Worm (Caenorhabditis elegans) whole organism, L2 larva: ENCODE results near the gene C04C3.14.

ENCODE experiments used
- ZK546.5 ChIP-seq: sonication (generic microtip); optimal IDR thresholded peaks from 2 replicates; lab custom pipeline; 2017; ENCODE audit warnings: missing biosample characterization, missing genetic modification characterization
- aly-2 ChIP-seq: fragments of 150-350 bp; optimal IDR thresholded peaks from 2 replicates; lab custom pipeline; 2014; ENCODE audit warnings: missing biosample characterization, missing genetic modification characterization
- ama-1 ChIP-seq: fragments of 150-350 bp; optimal IDR thresholded peaks from 2 replicates; lab custom pipeline; 2018; ENCODE audit warnings: inconsistent platforms
- ceh-16 ChIP-seq: fragments of 150-350 bp; optimal IDR thresholded peaks from 2 replicates; lab custom pipeline; 2014; ENCODE audit warnings: missing biosample characterization, missing genetic modification characterization
- elt-3 ChIP-seq: sonication (generic microtip); optimal IDR thresholded peaks from 2 replicates; lab custom pipeline; 2017; ENCODE audit warnings: missing biosample characterization, missing genetic modification characterization
- fos-1 ChIP-seq: fragments of 150-350 bp; optimal IDR thresholded peaks from 2 replicates; lab custom pipeline; 2014; ENCODE audit warnings: missing biosample characterization, missing genetic modification characterization
- lin-13 ChIP-seq: fragments of 150-350 bp; optimal IDR thresholded peaks from 2 replicates; lab custom pipeline; 2014; ENCODE audit warnings: missing biosample characterization, missing genetic modification reagents, missing genetic modification characterization
- mdl-1 ChIP-seq, 2 experiments: fragments of 150-350 bp in 1 of 2; sonication (generic microtip) in 1 of 2; optimal IDR thresholded peaks; 2 replicates each; lab custom pipeline; 2017; ENCODE audit warnings: missing biosample characterization in 2 of 2, missing genetic modification characterization in 2 of 2
- nhr-11 ChIP-seq: fragments of 150-350 bp; optimal IDR thresholded peaks from 2 replicates; lab custom pipeline; 2014; ENCODE audit warnings: missing biosample characterization, missing genetic modification characterization
- nhr-237 ChIP-seq: fragments of 150-350 bp; optimal IDR thresholded peaks from 2 replicates; lab custom pipeline; 2014; ENCODE audit warnings: missing biosample characterization, missing genetic modification characterization
- nhr-25 ChIP-seq: fragments of 150-350 bp; sonication (generic microtip); optimal IDR thresholded peaks from 3 replicates; lab custom pipeline; 2014; ENCODE audit warnings: missing biosample characterization, missing genetic modification characterization
- nhr-77 ChIP-seq: fragments of 150-350 bp; optimal IDR thresholded peaks from 2 replicates; lab custom pipeline; 2014; ENCODE audit warnings: missing biosample characterization, missing genetic modification characterization
- snpc-4 ChIP-seq: fragments of 150-350 bp; optimal IDR thresholded peaks from 2 replicates; lab custom pipeline; 2014; ENCODE audit warnings: missing biosample characterization, missing genetic modification characterization
- unc-62 ChIP-seq: fragments of 150-350 bp; optimal IDR thresholded peaks from 2 replicates; lab custom pipeline; 2014; ENCODE audit warnings: missing biosample characterization, missing genetic modification reagents, missing genetic modification characterization

DNA sequence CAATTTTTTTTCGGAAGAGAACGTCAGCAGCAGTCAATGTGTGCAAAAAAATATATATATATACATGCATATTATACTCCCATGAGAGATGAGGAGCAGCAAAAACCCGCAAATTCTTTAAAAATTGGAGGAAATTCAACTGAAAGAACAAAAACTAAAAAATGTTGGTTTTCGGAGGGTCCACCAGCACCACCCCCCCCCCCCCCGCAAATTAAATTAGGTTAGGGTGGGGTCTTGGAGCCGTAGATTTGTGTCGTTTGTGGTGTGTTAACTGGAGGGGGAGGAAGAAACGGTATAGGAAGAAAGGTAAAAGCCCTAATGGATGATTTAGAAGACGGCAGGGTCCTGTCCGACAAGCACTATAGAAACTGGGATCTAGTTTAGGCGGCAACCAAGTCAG lies 47.3 kb upstream of the C04C3.14 start:
- TF ChIP-seq ZK546.5 (tag; lab: Kevin White, UChicago) (no peak), fos-1 (tag; lab: Kevin White, UChicago) (no peak), nhr-11 (tag; lab: Kevin White, UChicago) (no peak), snpc-4 (no peak), elt-3 (tag; lab: Kevin White, UChicago) (no peak), ceh-16 (tag; lab: Kevin White, UChicago) (no peak), nhr-77 (tag; lab: Kevin White, UChicago) (no peak), ama-1 (lab: Kevin White, UChicago) (no peak), nhr-25 (tag; lab: Kevin White, UChicago) (no peak), aly-2 (no peak), nhr-237 (no peak), unc-62 (no peak), lin-13 (GFP tag; lab: Kevin White, UChicago) (no peak), mdl-1 (tag; optimal IDR thresholded peaks at IDR 0.05; lab: Kevin White, UChicago) (no peak)
